4 fruit fly cellular contexts compared by ENCODE assay signal in genomic region chr2L:2380805-2381204, dm6.
TF ChIP-seq lines count a peak whose summit lies in the region.

Gene Eogt, plus strand, starts transcription at chr2L:2381097.

TF ChIP-seq in whole organism, adult, 20 proteins besides CTCF, POLR2A, EP300 and RAD21 (continued from another document):
- TF ChIP-seq ovo (GFP tag; optimal IDR thresholded peaks at IDR 0.05; lab: Kevin White, UChicago) = peak; percentile 64
- TF ChIP-seq CG33017 (tag; optimal IDR thresholded peaks at IDR 0.05; lab: Kevin White, UChicago) = peak; percentile 97

TF ChIP-seq in whole organism, embryonic, 481 proteins besides CTCF, POLR2A, EP300 and RAD21 (continued from another document and continues in another):
- peak; percentile 94 for TF ChIP-seq az2 (GFP tag; optimal IDR thresholded peaks at IDR 0.05; lab: Kevin White, UChicago)
- TF ChIP-seq CG34422 (GFP tag; IDR thresholded peaks at IDR 0.05; lab: Robert Waterston, UW) = peak; percentile 98
- peak; percentile 49 for TF ChIP-seq crc (GFP tag; optimal IDR thresholded peaks at IDR 0.05; lab: Kevin White, UChicago)
- TF ChIP-seq nerfin-2 (GFP tag; IDR thresholded peaks at IDR 0.05; lab: Robert Waterston, UW; ENCODE audit: partially characterized antibody) = no peak
- peak in 1 of 2 experiments; percentile 96 for TF ChIP-seq bsh (GFP tag; optimal IDR thresholded peaks at IDR 0.05; lab: Kevin White, UChicago)
- TF ChIP-seq Xrp1 (GFP tag; IDR thresholded peaks at IDR 0.05; lab: Robert Waterston, UW) = peak; percentile 98
- TF ChIP-seq z (GFP tag; IDR thresholded peaks at IDR 0.05; lab: Robert Waterston, UW) = peak; percentile 74; the same call in 2 of the 3 replicates
- TF ChIP-seq zfh2 (GFP tag; optimal IDR thresholded peaks at IDR 0.05; lab: Kevin White, UChicago) = peak; percentile 78
- TF ChIP-seq CG15073 (GFP tag; optimal IDR thresholded peaks at IDR 0.05; lab: Kevin White, UChicago) = peak; percentile 60
- TF ChIP-seq B-H1 (GFP tag; IDR thresholded peaks at IDR 0.05; lab: Robert Waterston, UW) = peak; percentile 96
- TF ChIP-seq CG15269 (tag; optimal IDR thresholded peaks at IDR 0.05; lab: Kevin White, UChicago) = peak; percentile 94
- peak; percentile 87 for TF ChIP-seq Meics (GFP tag; optimal IDR thresholded peaks at IDR 0.05; lab: Kevin White, UChicago)
- peak; percentile 84 for TF ChIP-seq CG3281 (GFP tag; optimal IDR thresholded peaks at IDR 0.05; lab: Kevin White, UChicago)
- peak; percentile 51 for TF ChIP-seq CG6854 (GFP tag; optimal IDR thresholded peaks at IDR 0.05; lab: Kevin White, UChicago)
- TF ChIP-seq gce (GFP tag; IDR thresholded peaks at IDR 0.05; lab: Robert Waterston, UW) = peak; percentile 95
- TF ChIP-seq Pdp1 (GFP tag; optimal IDR thresholded peaks at IDR 0.05; lab: Kevin White, UChicago) = peak; percentile 82 to 85
- peak; percentile 94 for TF ChIP-seq Abd-B (GFP tag; optimal IDR thresholded peaks at IDR 0.05; lab: Kevin White, UChicago)
- peak; percentile 98 for TF ChIP-seq CG1603 (tag; optimal IDR thresholded peaks at IDR 0.05; lab: Kevin White, UChicago)
- TF ChIP-seq CG17361 (GFP tag; IDR thresholded peaks at IDR 0.05; lab: Robert Waterston, UW) = peak; percentile 90
- TF ChIP-seq Nf-YC (tag; optimal IDR thresholded peaks at IDR 0.05; lab: Kevin White, UChicago) = peak; percentile 72
- TF ChIP-seq pan (optimal IDR thresholded peaks at IDR 0.05; lab: Kevin White, UChicago) = no peak
- TF ChIP-seq pan (GFP tag; optimal IDR thresholded peaks at IDR 0.05 in 1 of 2, IDR thresholded peaks at IDR 0.05 in 1 of 2) = peak in 1 of 2 experiments; percentile 98
- TF ChIP-seq CG15011 (GFP tag; optimal IDR thresholded peaks at IDR 0.05; lab: Kevin White, UChicago) = peak; percentile 78
- TF ChIP-seq HHEX (GFP tag; optimal IDR thresholded peaks at IDR 0.05; lab: Kevin White, UChicago) = peak; percentile 80
- TF ChIP-seq ATbp (GFP tag; optimal IDR thresholded peaks at IDR 0.05; lab: Kevin White, UChicago) = peak; percentile 89
- TF ChIP-seq gt (GFP tag; IDR thresholded peaks at IDR 0.05; lab: Robert Waterston, UW) = peak; percentile 92
- TF ChIP-seq CG6791 (GFP tag; IDR thresholded peaks at IDR 0.05; lab: Robert Waterston, UW; ENCODE audit: partially characterized antibody) = 0 out of 3 replicates have a peak, but pooled peaks have one; percentile 1
- TF ChIP-seq CG11696 (GFP tag; IDR thresholded peaks at IDR 0.05; lab: Robert Waterston, UW) = peak; percentile 100
- peak; percentile 92 for TF ChIP-seq gsb (GFP tag; IDR thresholded peaks at IDR 0.05; lab: Robert Waterston, UW)
- peak; percentile 94 for TF ChIP-seq Atf6 (GFP tag; IDR thresholded peaks at IDR 0.05; lab: Robert Waterston, UW)
- TF ChIP-seq CG4328 (GFP tag; optimal IDR thresholded peaks at IDR 0.05; lab: Kevin White, UChicago) = peak; percentile 60
- TF ChIP-seq Bdp1 (GFP tag; optimal IDR thresholded peaks at IDR 0.05; lab: Kevin White, UChicago) = peak; percentile 68
- peak; percentile 98 for TF ChIP-seq zfh1 (GFP tag; IDR thresholded peaks at IDR 0.05; lab: Robert Waterston, UW)
- TF ChIP-seq Lim3 (GFP tag; IDR thresholded peaks at IDR 0.05; lab: Robert Waterston, UW) = peak; percentile 84
- TF ChIP-seq CG2202 (tag; optimal IDR thresholded peaks at IDR 0.05; lab: Kevin White, UChicago) = peak; percentile 92
- peak; percentile 56 for TF ChIP-seq CG34376 (GFP tag; optimal IDR thresholded peaks at IDR 0.05; lab: Kevin White, UChicago)
- TF ChIP-seq CG17912 (GFP tag; optimal IDR thresholded peaks at IDR 0.05; lab: Kevin White, UChicago) = peak; percentile 55
- peak; percentile 92 for TF ChIP-seq Hsf (GFP tag; optimal IDR thresholded peaks at IDR 0.05; lab: Kevin White, UChicago)
- TF ChIP-seq CG4854 (GFP tag; optimal IDR thresholded peaks at IDR 0.05; lab: Kevin White, UChicago) = peak; percentile 71
- TF ChIP-seq CG8281 (tag; optimal IDR thresholded peaks at IDR 0.05; lab: Kevin White, UChicago) = peak; percentile 75
- peak; percentile 95 for TF ChIP-seq Med (GFP tag; lab: Kevin White, UChicago)
- TF ChIP-seq fd102C (GFP tag; optimal IDR thresholded peaks at IDR 0.05; lab: Kevin White, UChicago) = peak; percentile 69

TF ChIP-seq in whole organism, prepupa, 60 proteins besides CTCF, POLR2A, EP300 and RAD21 (continued from another document):
- TF ChIP-seq lz (GFP tag; optimal IDR thresholded peaks at IDR 0.05; lab: Kevin White, UChicago) = peak; percentile 95
- peak; percentile 43 for TF ChIP-seq fd85E (GFP tag; optimal IDR thresholded peaks at IDR 0.05; lab: Kevin White, UChicago)
- TF ChIP-seq CG31627 (GFP tag; optimal IDR thresholded peaks at IDR 0.05; lab: Kevin White, UChicago) = peak; percentile 93
- TF ChIP-seq Hr4 (GFP tag; optimal IDR thresholded peaks at IDR 0.05; lab: Kevin White, UChicago) = peak; percentile 93
- TF ChIP-seq cyc (GFP tag; optimal IDR thresholded peaks at IDR 0.05; lab: Kevin White, UChicago) = peak; percentile 91
- peak; percentile 95 for TF ChIP-seq CG34406 (GFP tag; optimal IDR thresholded peaks at IDR 0.05; lab: Kevin White, UChicago)
- TF ChIP-seq eg (GFP tag; IDR thresholded peaks at IDR 0.05; lab: Robert Waterston, UW) = peak; percentile 99
- peak; percentile 98 for TF ChIP-seq CG6163 (GFP tag; IDR thresholded peaks at IDR 0.05; lab: Robert Waterston, UW)
- TF ChIP-seq dac (GFP tag; optimal IDR thresholded peaks at IDR 0.05; lab: Kevin White, UChicago) = peak; percentile 84
- TF ChIP-seq achi (GFP tag; optimal IDR thresholded peaks at IDR 0.05; lab: Kevin White, UChicago) = peak; percentile 90
- TF ChIP-seq CG6276 (GFP tag; optimal IDR thresholded peaks at IDR 0.05; lab: Kevin White, UChicago) = peak; percentile 89
- TF ChIP-seq Sox14 (GFP tag; optimal IDR thresholded peaks at IDR 0.05; lab: Kevin White, UChicago) = peak; percentile 94
- peak; percentile 88 for TF ChIP-seq CG16779 (tag; optimal IDR thresholded peaks at IDR 0.05; lab: Kevin White, UChicago)
- peak; percentile 84 for TF ChIP-seq Blimp-1 (GFP tag; optimal IDR thresholded peaks at IDR 0.05; lab: Kevin White, UChicago)
- TF ChIP-seq Gug (GFP tag; IDR thresholded peaks at IDR 0.05; lab: Robert Waterston, UW) = peak; percentile 95
- peak; percentile 93 for TF ChIP-seq pdm3 (GFP tag; optimal IDR thresholded peaks at IDR 0.05; lab: Kevin White, UChicago)
- peak; percentile 89 for TF ChIP-seq net (GFP tag; optimal IDR thresholded peaks at IDR 0.05; lab: Kevin White, UChicago)
- TF ChIP-seq Smox (GFP tag; optimal IDR thresholded peaks at IDR 0.05; lab: Kevin White, UChicago) = peak; percentile 92
- TF ChIP-seq CG15336 (GFP tag; IDR thresholded peaks at IDR 0.05; lab: Robert Waterston, UW) = peak; percentile 96
- TF ChIP-seq spab (GFP tag; optimal IDR thresholded peaks at IDR 0.05; lab: Kevin White, UChicago) = peak; percentile 89
- TF ChIP-seq esn (GFP tag; optimal IDR thresholded peaks at IDR 0.05; lab: Kevin White, UChicago) = peak; percentile 93
- peak; percentile 79 for TF ChIP-seq CG8319 (GFP tag; optimal IDR thresholded peaks at IDR 0.05; lab: Kevin White, UChicago)
- TF ChIP-seq Lpt (GFP tag; optimal IDR thresholded peaks at IDR 0.05; lab: Kevin White, UChicago) = peak; percentile 89
- TF ChIP-seq Sox15 (GFP tag; optimal IDR thresholded peaks at IDR 0.05; lab: Kevin White, UChicago) = peak; percentile 96
- peak; percentile 97 for TF ChIP-seq Ets96B (tag; optimal IDR thresholded peaks at IDR 0.05; lab: Kevin White, UChicago)
- TF ChIP-seq CG6792 (GFP tag; optimal IDR thresholded peaks at IDR 0.05; lab: Kevin White, UChicago) = peak; percentile 93
- peak; percentile 83 for TF ChIP-seq Eip93F (GFP tag; optimal IDR thresholded peaks at IDR 0.05; lab: Kevin White, UChicago)
- TF ChIP-seq dsx (GFP tag; optimal IDR thresholded peaks at IDR 0.05; lab: Kevin White, UChicago; ENCODE audit: poor library complexity, severe bottlenecking) = peak; percentile 95
- TF ChIP-seq CG3919 (GFP tag; optimal IDR thresholded peaks at IDR 0.05; lab: Kevin White, UChicago) = peak; percentile 91
- TF ChIP-seq CG4318 (GFP tag; optimal IDR thresholded peaks at IDR 0.05; lab: Kevin White, UChicago) = peak; percentile 89
- TF ChIP-seq CG8119 (GFP tag; IDR thresholded peaks at IDR 0.05; lab: Robert Waterston, UW) = peak; percentile 96
- peak; percentile 86 for TF ChIP-seq Ets21C (GFP tag; optimal IDR thresholded peaks at IDR 0.05; lab: Kevin White, UChicago)
- TF ChIP-seq fkh (GFP tag; optimal IDR thresholded peaks at IDR 0.05; lab: Kevin White, UChicago) = peak; percentile 46
- TF ChIP-seq CG1621 (tag; optimal IDR thresholded peaks at IDR 0.05; lab: Kevin White, UChicago) = peak; percentile 97
- peak; percentile 98 for TF ChIP-seq Eip78C (GFP tag; lab: Kevin White, UChicago)
- TF ChIP-seq CG9139 (GFP tag; optimal IDR thresholded peaks at IDR 0.05; lab: Kevin White, UChicago) = peak; percentile 80
- no peak for TF ChIP-seq Hr38 (GFP tag; optimal IDR thresholded peaks at IDR 0.05; lab: Kevin White, UChicago)
- TF ChIP-seq CG11294 (GFP tag; IDR thresholded peaks at IDR 0.05; lab: Robert Waterston, UW) = peak; percentile 96
- TF ChIP-seq CG6808 (GFP tag; optimal IDR thresholded peaks at IDR 0.05; lab: Kevin White, UChicago) = peak; percentile 88
- peak; percentile 97 for TF ChIP-seq svp (GFP tag; lab: Kevin White, UChicago)
- TF ChIP-seq CG3032 (tag; optimal IDR thresholded peaks at IDR 0.05; lab: Kevin White, UChicago) = peak; percentile 98
TF ChIP-seq in whole organism, prepupa: peak in this region for 58.

TF ChIP-seq in whole organism, wandering third instar larva, 38 proteins besides CTCF, POLR2A, EP300 and RAD21 (continued from another document):
- TF ChIP-seq CG9705 (GFP tag; optimal IDR thresholded peaks at IDR 0.05; lab: Kevin White, UChicago) (peak; percentile 91), lola (GFP tag; optimal IDR thresholded peaks at IDR 0.05; lab: Kevin White, UChicago) (no peak), Vsx2 (GFP tag; optimal IDR thresholded peaks at IDR 0.05; lab: Kevin White, UChicago; ENCODE audit: partially characterized antibody) (no peak), rgr (GFP tag; optimal IDR thresholded peaks at IDR 0.05; lab: Kevin White, UChicago) (peak; percentile 91), jim (GFP tag; optimal IDR thresholded peaks at IDR 0.05; lab: Kevin White, UChicago) (peak; percentile 15), brk (GFP tag; optimal IDR thresholded peaks at IDR 0.05; lab: Kevin White, UChicago) (no peak), dmrt93B (GFP tag; optimal IDR thresholded peaks at IDR 0.05; lab: Kevin White, UChicago) (peak; percentile 92), Myc (optimal IDR thresholded peaks at IDR 0.05; lab: Kevin White, UChicago) (peak; percentile 21), Mio (GFP tag; optimal IDR thresholded peaks at IDR 0.05; lab: Kevin White, UChicago) (peak; percentile 32), sv (GFP tag; optimal IDR thresholded peaks at IDR 0.05; lab: Kevin White, UChicago) (peak; percentile 85), Rel (GFP tag; optimal IDR thresholded peaks at IDR 0.05; lab: Kevin White, UChicago) (no peak), Rel (tag; optimal IDR thresholded peaks at IDR 0.05; lab: Kevin White, UChicago) (peak; percentile 76), psq (GFP tag; optimal IDR thresholded peaks at IDR 0.05; lab: Kevin White, UChicago) (peak; percentile 80), CG32264 (GFP tag; optimal IDR thresholded peaks at IDR 0.05; lab: Kevin White, UChicago) (peak; percentile 18), h (GFP tag; optimal IDR thresholded peaks at IDR 0.05; lab: Kevin White, UChicago) (peak; percentile 89), pan (optimal IDR thresholded peaks at IDR 0.05; lab: Kevin White, UChicago) (no peak), Dfd (GFP tag; optimal IDR thresholded peaks at IDR 0.05; lab: Kevin White, UChicago) (no peak)
